Worm (Caenorhabditis elegans) whole organism, mixed stage, embryonic: ENCODE measurements around the gene wdr-20.

Experiments
- M03D4.4 ChIP-seq: sonication (generic microtip); optimal IDR thresholded peaks from 2 replicates; lab custom pipeline; 2017; ENCODE audit warnings: mild to moderate bottlenecking, missing genetic modification characterization, missing compliant biosample characterization
- bed-3 ChIP-seq: fragments of 200-800 bp; sonication (Bioruptor generic); optimal IDR thresholded peaks from 3 replicates; lab custom pipeline; 2018; ENCODE audit warnings: mild to moderate bottlenecking, missing genetic modification characterization, moderate library complexity, missing compliant biosample characterization
- blmp-1 ChIP-seq: fragments of 150-350 bp; optimal IDR thresholded peaks from 2 replicates; lab custom pipeline; 2014; ENCODE audit warnings: missing biosample characterization, missing genetic modification characterization
- ceh-39 ChIP-seq: fragments of 150-350 bp; optimal IDR thresholded peaks from 2 replicates; lab custom pipeline; 2014; ENCODE audit warnings: missing biosample characterization, missing genetic modification characterization
- ceh-43 ChIP-seq: fragments of 200-800 bp; sonication (Bioruptor generic); optimal IDR thresholded peaks from 2 replicates; lab custom pipeline; 2018; ENCODE audit warnings: mild to moderate bottlenecking, missing genetic modification characterization, moderate library complexity, missing compliant biosample characterization
- ceh-83 ChIP-seq: fragments of 200-800 bp; sonication (Bioruptor generic); optimal IDR thresholded peaks from 2 replicates; lab custom pipeline; 2018; ENCODE audit warnings: mild to moderate bottlenecking, missing genetic modification characterization, missing compliant biosample characterization
- ces-1 ChIP-seq: fragments of 150-350 bp; optimal IDR thresholded peaks from 2 replicates; lab custom pipeline; 2014; ENCODE audit warnings: missing biosample characterization, missing genetic modification reagents, missing genetic modification characterization
- elt-1 ChIP-seq: sonication (generic microtip); optimal IDR thresholded peaks from 2 replicates; lab custom pipeline; 2017; ENCODE audit warnings: missing genetic modification characterization, mild to moderate bottlenecking, missing compliant biosample characterization, antibody characterized with exemption, moderate library complexity, borderline replicate concordance; ENCODE audit not compliant: insufficient read depth
- elt-3 ChIP-seq: fragments of 150-350 bp; optimal IDR thresholded peaks from 2 replicates; lab custom pipeline; 2014; ENCODE audit warnings: missing biosample characterization, missing genetic modification characterization
- flh-1 ChIP-seq: fragments of 200-800 bp; sonication (Bioruptor generic); optimal IDR thresholded peaks from 2 replicates; lab custom pipeline; 2018; ENCODE audit warnings: mild to moderate bottlenecking, missing genetic modification characterization, moderate library complexity, missing compliant biosample characterization
- ham-2 ChIP-seq: fragments of 200-800 bp; sonication (Bioruptor generic); optimal IDR thresholded peaks from 2 replicates; lab custom pipeline; 2018; ENCODE audit warnings: mild to moderate bottlenecking, missing genetic modification characterization, missing compliant biosample characterization
- hlh-1 ChIP-seq: fragments of 150-350 bp; optimal IDR thresholded peaks from 2 replicates; lab custom pipeline; 2014; ENCODE audit warnings: missing biosample characterization, missing genetic modification reagents, missing genetic modification characterization
- lin-13 ChIP-seq: fragments of 150-350 bp; optimal IDR thresholded peaks from 2 replicates; lab custom pipeline; 2014; ENCODE audit warnings: missing biosample characterization, missing genetic modification characterization
- lin-32 ChIP-seq: fragments of 200-800 bp; sonication (Bioruptor generic); optimal IDR thresholded peaks from 2 replicates; lab custom pipeline; 2018; ENCODE audit warnings: mild to moderate bottlenecking, missing genetic modification characterization, missing compliant biosample characterization
- lsy-2 ChIP-seq: fragments of 150-350 bp; optimal IDR thresholded peaks from 2 replicates; lab custom pipeline; 2014; ENCODE audit warnings: missing biosample characterization, missing genetic modification characterization
- mab-5 ChIP-seq: fragments of 150-350 bp; optimal IDR thresholded peaks from 2 replicates; lab custom pipeline; 2014; ENCODE audit warnings: missing biosample characterization, missing genetic modification characterization
- mep-1 ChIP-seq: fragments of 150-350 bp; optimal IDR thresholded peaks from 2 replicates; lab custom pipeline; 2017; ENCODE audit warnings: missing biosample characterization, missing genetic modification reagents, missing genetic modification characterization, inconsistent platforms
- mls-2 ChIP-seq: sonication (generic microtip); optimal IDR thresholded peaks from 2 replicates; lab custom pipeline; 2016; ENCODE audit warnings: mild to moderate bottlenecking, missing genetic modification characterization, moderate library complexity, missing compliant biosample characterization
- nhr-12 ChIP-seq: fragments of 150-350 bp; optimal IDR thresholded peaks from 2 replicates; lab custom pipeline; 2014; ENCODE audit warnings: missing biosample characterization, missing genetic modification characterization
- nhr-2 ChIP-seq: fragments of 150-350 bp; optimal IDR thresholded peaks from 2 replicates; lab custom pipeline; 2014; ENCODE audit warnings: missing biosample characterization, missing genetic modification characterization
- nhr-237 ChIP-seq: fragments of 150-350 bp; optimal IDR thresholded peaks from 2 replicates; lab custom pipeline; 2014; ENCODE audit warnings: missing biosample characterization, missing genetic modification characterization
- nhr-28 ChIP-seq: fragments of 150-350 bp; optimal IDR thresholded peaks from 2 replicates; lab custom pipeline; 2014; ENCODE audit warnings: missing biosample characterization, missing genetic modification characterization
- nhr-76 ChIP-seq: sonication (generic microtip); optimal IDR thresholded peaks from 2 replicates; lab custom pipeline; 2017; ENCODE audit warnings: missing biosample characterization, missing genetic modification characterization
- sem-2 ChIP-seq: fragments of 200-800 bp; sonication (Bioruptor generic); optimal IDR thresholded peaks from 2 replicates; lab custom pipeline; 2018; ENCODE audit warnings: mild to moderate bottlenecking, missing genetic modification characterization, missing compliant biosample characterization
- snpc-4 ChIP-seq: fragments of 150-350 bp; optimal IDR thresholded peaks from 2 replicates; lab custom pipeline; 2014; ENCODE audit warnings: missing biosample characterization, missing genetic modification characterization
- sptf-1 ChIP-seq: sonication (generic microtip); optimal IDR thresholded peaks from 2 replicates; lab custom pipeline; 2017; ENCODE audit warnings: mild to moderate bottlenecking, missing genetic modification characterization, moderate library complexity, missing compliant biosample characterization
- tbx-8 ChIP-seq: fragments of 200-800 bp; sonication (Bioruptor generic); optimal IDR thresholded peaks from 2 replicates; lab custom pipeline; 2018; ENCODE audit warnings: mild to moderate bottlenecking, missing genetic modification characterization, moderate library complexity, missing compliant biosample characterization
- unc-120 ChIP-seq: sonication (generic microtip); optimal IDR thresholded peaks from 2 replicates; lab custom pipeline; 2017; ENCODE audit warnings: missing genetic modification characterization, missing compliant biosample characterization; ENCODE audit not compliant: poor library complexity, severe bottlenecking
- unc-62 ChIP-seq: fragments of 150-350 bp; optimal IDR thresholded peaks from 2 replicates; lab custom pipeline; 2014; ENCODE audit warnings: missing biosample characterization, missing genetic modification reagents, missing genetic modification characterization
- zip-8 ChIP-seq: fragments of 150-350 bp; optimal IDR thresholded peaks from 2 replicates; lab custom pipeline; 2014; ENCODE audit warnings: missing biosample characterization, missing genetic modification characterization
- ztf-11 ChIP-seq: fragments of 150-350 bp; optimal IDR thresholded peaks from 2 replicates; lab custom pipeline; 2014; ENCODE audit warnings: missing biosample characterization, missing genetic modification characterization

wdr-20 gene

ce11 chrV:10114329-10114728 lies 19.6 kb downstream of the wdr-20 start, which contains the start of gene cht-5:
TSS of gene cht-5 (plus strand) at chrV:10114629.
- TF ChIP-seq nhr-2 (no peak), nhr-12 (no peak), bed-3 (GFP tag; lab: Kevin White, UChicago) (no peak), elt-1 (tag; lab: Kevin White, UChicago) (no peak), lsy-2 (no peak), ham-2 (no peak), elt-3 (no peak), mls-2 (tag; lab: Kevin White, UChicago) (no peak), unc-120 (no peak), snpc-4 (tag; lab: Kevin White, UChicago) (no peak), lin-13 (no peak), ztf-11 (tag; lab: Kevin White, UChicago) (no peak), blmp-1 (tag; lab: Kevin White, UChicago) (no peak), ceh-43 (GFP tag; lab: Kevin White, UChicago) (no peak), lin-32 (GFP tag; lab: Kevin White, UChicago) (no peak), unc-62 (GFP tag; lab: Kevin White, UChicago) (no peak), M03D4.4 (tag; lab: Kevin White, UChicago) (no peak), sem-2 (no peak), ces-1 (GFP tag; lab: Kevin White, UChicago) (no peak)

ce11 chrV:10112187-10112586 lies 21.8 kb downstream of the wdr-20 start, which contains the start of gene C08B6.3:
TSS of gene C08B6.3 (minus strand) at chrV:10112287.
- TF ChIP-seq flh-1 (GFP tag; lab: Kevin White, UChicago) (no peak), ham-2 (no peak), ces-1 (GFP tag; lab: Kevin White, UChicago) (no peak)

ce11 chrV:10111129-10111528 lies 22.8 kb downstream of the wdr-20 start:
- TF ChIP-seq mab-5 (tag; lab: Kevin White, UChicago), result no peak
- TF ChIP-seq elt-1 (tag; lab: Kevin White, UChicago), result no peak
- TF ChIP-seq ztf-11 (tag; lab: Kevin White, UChicago), result no peak
- no peak for TF ChIP-seq ham-2
- TF ChIP-seq unc-62 (GFP tag; lab: Kevin White, UChicago), result no peak
- TF ChIP-seq nhr-12, result no peak
- TF ChIP-seq nhr-28 (tag; lab: Kevin White, UChicago), result no peak
- no peak for TF ChIP-seq nhr-76 (tag; lab: Kevin White, UChicago)

DNA sequence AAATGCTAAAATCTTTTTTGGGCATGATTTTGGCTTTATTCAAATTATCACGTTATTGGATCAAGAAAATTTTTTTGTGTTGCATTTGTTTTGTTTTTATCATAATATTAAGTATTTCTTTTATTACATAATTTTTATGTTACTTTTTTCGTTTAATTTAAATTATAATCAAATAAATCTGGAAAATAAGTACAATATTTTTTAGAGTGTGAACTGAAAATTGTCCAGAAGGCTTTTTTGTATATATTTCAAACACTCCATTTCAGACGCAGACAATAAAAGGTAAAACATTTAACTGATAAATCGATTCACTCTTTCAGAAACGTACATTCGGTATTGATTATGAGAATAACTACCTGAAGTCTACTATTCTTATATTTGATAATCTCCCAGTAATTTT lies 26.6 kb downstream of the wdr-20 start, which contains the start of gene C08B6.11:
TSS of gene C08B6.11 (plus strand) at position 301 of the 400 bp plus-strand sequence.
- TF ChIP-seq nhr-237 (tag; lab: Kevin White, UChicago), result no peak
- TF ChIP-seq mep-1 (tag; lab: Kevin White, UChicago), result no peak
- TF ChIP-seq ztf-11 (tag; lab: Kevin White, UChicago), result no peak
- TF ChIP-seq mab-5 (tag; lab: Kevin White, UChicago), result no peak
- no peak for TF ChIP-seq sem-2
- TF ChIP-seq ham-2, result no peak
- no peak for TF ChIP-seq lin-32 (GFP tag; lab: Kevin White, UChicago)
- no peak for TF ChIP-seq nhr-2
- TF ChIP-seq ceh-39 (tag; lab: Kevin White, UChicago), result no peak
- no peak for TF ChIP-seq M03D4.4 (tag; lab: Kevin White, UChicago)
- TF ChIP-seq blmp-1 (tag; lab: Kevin White, UChicago), result no peak
- TF ChIP-seq sptf-1 (tag; lab: Kevin White, UChicago), result no peak
- TF ChIP-seq nhr-12, result no peak
- no peak for TF ChIP-seq tbx-8 (GFP tag; lab: Kevin White, UChicago)
- TF ChIP-seq ceh-83 (GFP tag; lab: Kevin White, UChicago), result no peak
- no peak for TF ChIP-seq mls-2 (tag; lab: Kevin White, UChicago)
- no peak for TF ChIP-seq nhr-28 (tag; lab: Kevin White, UChicago)
- no peak for TF ChIP-seq zip-8
- no peak for TF ChIP-seq hlh-1 (tag; lab: Kevin White, UChicago)
- TF ChIP-seq elt-3, result no peak
- TF ChIP-seq, all 35 proteins: peak for 0

DNA sequence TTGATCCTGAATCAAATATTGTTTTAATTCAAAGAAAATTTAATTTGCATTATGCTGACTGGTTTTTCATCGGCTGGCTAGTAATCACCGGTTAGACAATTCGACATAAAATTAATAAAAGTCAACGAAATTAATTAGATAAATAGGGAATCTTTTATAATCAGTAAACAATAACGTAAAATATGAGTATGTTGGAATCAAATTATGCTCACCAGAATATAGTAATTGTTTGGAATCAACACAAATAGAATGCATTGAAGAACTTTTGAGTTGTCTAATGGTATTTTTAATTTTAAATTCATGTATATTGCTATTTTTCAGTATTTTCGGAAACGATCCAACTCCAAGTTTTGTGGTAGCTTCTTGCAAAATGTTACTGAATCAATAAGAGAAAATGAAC lies 28.5 kb downstream of the wdr-20 start, which contains the start of gene C08B6.2:
TSS of gene C08B6.2 (plus strand) at position 301 of the 400 bp plus-strand sequence.
- TF ChIP-seq lin-13, result no peak
- no peak for TF ChIP-seq ztf-11 (tag; lab: Kevin White, UChicago)
- no peak for TF ChIP-seq M03D4.4 (tag; lab: Kevin White, UChicago)
- TF ChIP-seq ceh-83 (GFP tag; lab: Kevin White, UChicago), result no peak
- no peak for TF ChIP-seq bed-3 (GFP tag; lab: Kevin White, UChicago)
- TF ChIP-seq, all 35 proteins: peak for 0
